ENCODE assay signal across 3 fruit fly cellular contexts in genomic region chrX:8521492-8521891, dm6.
TF ChIP-seq lines count a peak whose summit lies in the region.

No protein-coding gene starts in this region.

- TF ChIP-seq CTCF in whole organism, embryonic (GFP tag; optimal IDR thresholded peaks at IDR 0.05; lab: Kevin White, UChicago): no peak

TF ChIP-seq in whole organism, embryonic, 481 proteins besides CTCF, POLR2A, EP300 and RAD21:
- TF ChIP-seq tll (GFP tag; optimal IDR thresholded peaks at IDR 0.05; lab: Kevin White, UChicago) (no peak), gem (tag; optimal IDR thresholded peaks at IDR 0.05; lab: Kevin White, UChicago) (peak; percentile 5), CG11456 (GFP tag; IDR thresholded peaks at IDR 0.05; lab: Robert Waterston, UW) (no peak), Ets65A (GFP tag; lab: Kevin White, UChicago) (no peak), row (GFP tag; IDR thresholded peaks at IDR 0.05; lab: Robert Waterston, UW) (0 out of 3 replicates have a peak, but pooled peaks have one; percentile 17), HLH3B (GFP tag; IDR thresholded peaks at IDR 0.05; lab: Robert Waterston, UW) (no peak), Drgx (GFP tag; IDR thresholded peaks at IDR 0.05; lab: Robert Waterston, UW) (peak; percentile 55), lmd (GFP tag; IDR thresholded peaks at IDR 0.05; lab: Robert Waterston, UW) (no peak)

TF ChIP-seq in whole organism, prepupa, 60 proteins besides CTCF, POLR2A, EP300 and RAD21 (continues in another document):
- TF ChIP-seq fd59A (GFP tag; optimal IDR thresholded peaks at IDR 0.05; lab: Kevin White, UChicago): no peak
- TF ChIP-seq Eip75B (GFP tag; optimal IDR thresholded peaks at IDR 0.05; lab: Kevin White, UChicago): no peak
- peak; percentile 66 for TF ChIP-seq Hr4 (GFP tag; optimal IDR thresholded peaks at IDR 0.05; lab: Kevin White, UChicago)
- no peak for TF ChIP-seq Ets96B (tag; optimal IDR thresholded peaks at IDR 0.05; lab: Kevin White, UChicago)
- no peak for TF ChIP-seq CG10669 (GFP tag; optimal IDR thresholded peaks at IDR 0.05; lab: Kevin White, UChicago)
- no peak for TF ChIP-seq Smox (GFP tag; optimal IDR thresholded peaks at IDR 0.05; lab: Kevin White, UChicago)
- peak; percentile 28; the same call in 1 of the 3 replicates for TF ChIP-seq CG6163 (GFP tag; IDR thresholded peaks at IDR 0.05; lab: Robert Waterston, UW)
- no peak for TF ChIP-seq CG6792 (GFP tag; optimal IDR thresholded peaks at IDR 0.05; lab: Kevin White, UChicago)
- no peak for TF ChIP-seq CG3919 (GFP tag; optimal IDR thresholded peaks at IDR 0.05; lab: Kevin White, UChicago)
- TF ChIP-seq eg (GFP tag; IDR thresholded peaks at IDR 0.05; lab: Robert Waterston, UW): peak; percentile 67; the same call in 2 of the 3 replicates
- peak; percentile 16 for TF ChIP-seq acj6 (GFP tag; optimal IDR thresholded peaks at IDR 0.05; lab: Kevin White, UChicago)
- TF ChIP-seq CG9139 (GFP tag; optimal IDR thresholded peaks at IDR 0.05; lab: Kevin White, UChicago): no peak
- no peak for TF ChIP-seq dsx (GFP tag; optimal IDR thresholded peaks at IDR 0.05; lab: Kevin White, UChicago; ENCODE audit: poor library complexity, severe bottlenecking)
- peak in 1 of 2 experiments; percentile 10 for TF ChIP-seq salr (GFP tag; optimal IDR thresholded peaks at IDR 0.05; lab: Kevin White, UChicago)
- no peak for TF ChIP-seq CG16779 (tag; optimal IDR thresholded peaks at IDR 0.05; lab: Kevin White, UChicago)
- TF ChIP-seq vri (GFP tag; optimal IDR thresholded peaks at IDR 0.05; lab: Kevin White, UChicago): no peak
- no peak for TF ChIP-seq esn (GFP tag; optimal IDR thresholded peaks at IDR 0.05; lab: Kevin White, UChicago)
- TF ChIP-seq net (GFP tag; optimal IDR thresholded peaks at IDR 0.05; lab: Kevin White, UChicago): no peak
- TF ChIP-seq CG4318 (GFP tag; optimal IDR thresholded peaks at IDR 0.05; lab: Kevin White, UChicago): peak; percentile 38
- TF ChIP-seq Hr39 (GFP tag; optimal IDR thresholded peaks at IDR 0.05; lab: Kevin White, UChicago): no peak
- TF ChIP-seq Sox15 (GFP tag; optimal IDR thresholded peaks at IDR 0.05; lab: Kevin White, UChicago): no peak
- peak; percentile 52 for TF ChIP-seq Lpt (GFP tag; optimal IDR thresholded peaks at IDR 0.05; lab: Kevin White, UChicago)
- TF ChIP-seq pdm3 (GFP tag; optimal IDR thresholded peaks at IDR 0.05; lab: Kevin White, UChicago): no peak
- no peak for TF ChIP-seq CG1621 (tag; optimal IDR thresholded peaks at IDR 0.05; lab: Kevin White, UChicago)
- TF ChIP-seq CG11294 (GFP tag; IDR thresholded peaks at IDR 0.05; lab: Robert Waterston, UW): 0 out of 2 replicates have a peak, but pooled peaks have one; percentile 13
- peak; percentile 13 for TF ChIP-seq OdsH (GFP tag; optimal IDR thresholded peaks at IDR 0.05; lab: Kevin White, UChicago)
- TF ChIP-seq Eip93F (GFP tag; optimal IDR thresholded peaks at IDR 0.05; lab: Kevin White, UChicago): no peak
- TF ChIP-seq ss (GFP tag; optimal IDR thresholded peaks at IDR 0.05; lab: Kevin White, UChicago): no peak
- no peak for TF ChIP-seq CG6808 (GFP tag; optimal IDR thresholded peaks at IDR 0.05; lab: Kevin White, UChicago)
- TF ChIP-seq Eip78C (GFP tag; lab: Kevin White, UChicago): peak; percentile 62
- TF ChIP-seq CG8319 (GFP tag; optimal IDR thresholded peaks at IDR 0.05; lab: Kevin White, UChicago): no peak
- no peak for TF ChIP-seq svp (GFP tag; lab: Kevin White, UChicago)
- peak; percentile 10 for TF ChIP-seq dac (GFP tag; optimal IDR thresholded peaks at IDR 0.05; lab: Kevin White, UChicago)
- no peak for TF ChIP-seq Sox102F (GFP tag; optimal IDR thresholded peaks at IDR 0.05; lab: Kevin White, UChicago)
- TF ChIP-seq CG15336 (GFP tag; IDR thresholded peaks at IDR 0.05; lab: Robert Waterston, UW): peak; percentile 72
- TF ChIP-seq spab (GFP tag; optimal IDR thresholded peaks at IDR 0.05; lab: Kevin White, UChicago): no peak
- no peak for TF ChIP-seq CG11762 (GFP tag; optimal IDR thresholded peaks at IDR 0.05; lab: Kevin White, UChicago; ENCODE audit: insufficient read depth)
- no peak for TF ChIP-seq fkh (GFP tag; optimal IDR thresholded peaks at IDR 0.05; lab: Kevin White, UChicago)
- no peak for TF ChIP-seq Met (GFP tag; optimal IDR thresholded peaks at IDR 0.05; lab: Kevin White, UChicago)
- TF ChIP-seq cyc (GFP tag; optimal IDR thresholded peaks at IDR 0.05; lab: Kevin White, UChicago): no peak
- TF ChIP-seq CG6854 (GFP tag; optimal IDR thresholded peaks at IDR 0.05; lab: Kevin White, UChicago): no peak
- TF ChIP-seq lz (GFP tag; optimal IDR thresholded peaks at IDR 0.05; lab: Kevin White, UChicago): no peak
- no peak for TF ChIP-seq CG31627 (GFP tag; optimal IDR thresholded peaks at IDR 0.05; lab: Kevin White, UChicago)

TF ChIP-seq in whole organism, pupa, 21 proteins besides CTCF, POLR2A, EP300 and RAD21:
- TF ChIP-seq CG14655 (GFP tag; optimal IDR thresholded peaks at IDR 0.05; lab: Kevin White, UChicago) (peak; percentile 55), CG9948 (tag; optimal IDR thresholded peaks at IDR 0.05; lab: Kevin White, UChicago) (no peak), Pif1A (GFP tag; optimal IDR thresholded peaks at IDR 0.05; lab: Kevin White, UChicago) (no peak), CG4496 (GFP tag; IDR thresholded peaks at IDR 0.05; lab: Robert Waterston, UW) (peak; percentile 52; the same call in 2 of the 3 replicates), CG10348 (GFP tag; IDR thresholded peaks at IDR 0.05; lab: Robert Waterston, UW) (no peak), CG15710 (tag; optimal IDR thresholded peaks at IDR 0.05; lab: Kevin White, UChicago) (no peak), Ets98B (GFP tag; IDR thresholded peaks at IDR 0.05; lab: Robert Waterston, UW) (peak; percentile 26; the same call in 1 of the 2 replicates), CG32121 (GFP tag; IDR thresholded peaks at IDR 0.05; lab: Robert Waterston, UW) (peak; percentile 64), CG8301 (tag; optimal IDR thresholded peaks at IDR 0.05; lab: Kevin White, UChicago) (peak; percentile 50), Snoo (tag; optimal IDR thresholded peaks at IDR 0.05; lab: Kevin White, UChicago) (no peak), CG34367 (tag; optimal IDR thresholded peaks at IDR 0.05; lab: Kevin White, UChicago) (no peak)

Comparison
In these comparisons a context has a peak if more than half of its experiments do, and no peak if none do; other contexts are left out.
1. Of the 7 proteins assayed by ChIP-seq in both whole organism, embryonic and whole organism, prepupa: peak only in whole organism, embryonic: none; only in whole organism, prepupa: Gug and Lpt; in both: none; in neither: 5.